Worm (Caenorhabditis elegans): Measurements from ENCODE around the gene psd-1.

psd-1 gene

DNA sequence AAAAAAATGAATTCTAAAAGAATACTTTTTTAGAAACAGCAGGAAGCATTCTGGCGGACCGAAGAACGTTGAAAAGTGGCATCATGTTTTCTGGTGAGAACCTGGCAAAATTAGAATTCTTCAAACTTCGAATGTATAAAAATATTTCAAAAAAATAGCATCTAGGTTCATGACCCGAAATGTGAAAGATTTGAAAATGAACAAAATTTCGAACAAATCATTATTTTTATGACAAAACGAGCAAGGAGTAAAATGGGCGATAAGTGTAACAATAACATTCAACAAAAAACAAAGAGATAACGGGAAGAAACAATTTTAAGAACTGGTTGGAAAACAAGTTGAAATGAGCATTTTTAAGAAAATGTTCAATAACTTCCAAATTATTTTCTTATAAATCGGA lies at the start of gene psd-1:
Gene psd-1 (minus strand): TSS at position 101 of the 400 bp plus-strand sequence.
- TF ChIP-seq nhr-237 (tag; optimal IDR thresholded peaks at IDR 0.05) (no peak), hpl-2 (GFP tag; optimal IDR thresholded peaks at IDR 0.05) (no peak), unc-98 (GFP tag; IDR thresholded peaks at IDR 0.05) (no peak), tbx-2 (tag; optimal IDR thresholded peaks at IDR 0.05) (no peak), sup-37 (GFP tag; optimal IDR thresholded peaks at IDR 0.05) (no peak), nhr-90 (tag; optimal IDR thresholded peaks at IDR 0.05; ENCODE audit: poor library complexity) (no peak), snu-23 (GFP tag; optimal IDR thresholded peaks at IDR 0.05) (no peak), mdl-1 (tag; optimal IDR thresholded peaks at IDR 0.05) (no peak), nhr-71 (tag; optimal IDR thresholded peaks at IDR 0.05) (no peak), mef-2 (tag; optimal IDR thresholded peaks at IDR 0.05) (no peak), nhr-77 (tag; optimal IDR thresholded peaks at IDR 0.05) (no peak), lin-39 (tag; optimal IDR thresholded peaks at IDR 0.05) (no peak)

DNA sequence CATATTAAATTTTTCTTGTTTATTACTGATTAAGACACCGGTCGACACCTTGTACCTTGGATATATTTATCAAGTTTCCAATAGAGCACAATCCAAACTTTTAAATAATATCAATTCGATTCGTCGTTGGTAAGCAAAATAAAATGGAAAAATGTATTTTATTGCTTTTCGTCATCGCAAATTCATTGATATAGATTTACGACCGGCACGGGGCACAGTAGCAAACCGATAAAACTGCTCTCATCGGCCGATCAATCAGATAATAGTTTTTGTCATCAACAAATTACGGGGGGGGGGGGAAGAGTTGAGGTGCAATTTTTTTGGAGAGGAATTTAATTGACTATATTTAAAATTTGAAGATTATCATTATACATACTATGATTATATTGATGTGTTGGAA lies 48.1 kb upstream of the psd-1 start:
- TF ChIP-seq unc-86 (tag; optimal IDR thresholded peaks at IDR 0.05): no peak
- TF ChIP-seq fkh-8 (tag; optimal IDR thresholded peaks at IDR 0.05): no peak
- TF ChIP-seq nhr-237 (tag; optimal IDR thresholded peaks at IDR 0.05): no peak
- TF ChIP-seq hpl-2 (GFP tag; optimal IDR thresholded peaks at IDR 0.05): no peak
- no peak for TF ChIP-seq lin-13 (GFP tag; optimal IDR thresholded peaks at IDR 0.05)
- TF ChIP-seq lir-3 (tag; optimal IDR thresholded peaks at IDR 0.05; ENCODE audit: poor library complexity): no peak
- no peak for TF ChIP-seq nhr-77 (tag; optimal IDR thresholded peaks at IDR 0.05)
- no peak for TF ChIP-seq elt-2 (tag; optimal IDR thresholded peaks at IDR 0.05)
- TF ChIP-seq ztf-11 (tag; optimal IDR thresholded peaks at IDR 0.05): no peak
- no peak for TF ChIP-seq zag-1 (tag; optimal IDR thresholded peaks at IDR 0.05)
- TF ChIP-seq mef-2 (tag; optimal IDR thresholded peaks at IDR 0.05): no peak
- no peak for TF ChIP-seq sptf-1 (tag; optimal IDR thresholded peaks at IDR 0.05)
- no peak for TF ChIP-seq nhr-20 (tag; optimal IDR thresholded peaks at IDR 0.05)
- TF ChIP-seq unc-62 (GFP tag; optimal IDR thresholded peaks at IDR 0.05): no peak
- TF ChIP-seq unc-30 (tag; optimal IDR thresholded peaks at IDR 0.05): no peak
- TF ChIP-seq hlh-17 (GFP tag; optimal IDR thresholded peaks at IDR 0.05; ENCODE audit: borderline replicate concordance): no peak
- TF ChIP-seq lin-35 (GFP tag; optimal IDR thresholded peaks at IDR 0.05): no peak
- no peak for TF ChIP-seq egl-27 (tag; optimal IDR thresholded peaks at IDR 0.05)
- no peak for TF ChIP-seq mdl-1 (tag; optimal IDR thresholded peaks at IDR 0.05)
- TF ChIP-seq fkh-10 (GFP tag; optimal IDR thresholded peaks at IDR 0.05): no peak

DNA sequence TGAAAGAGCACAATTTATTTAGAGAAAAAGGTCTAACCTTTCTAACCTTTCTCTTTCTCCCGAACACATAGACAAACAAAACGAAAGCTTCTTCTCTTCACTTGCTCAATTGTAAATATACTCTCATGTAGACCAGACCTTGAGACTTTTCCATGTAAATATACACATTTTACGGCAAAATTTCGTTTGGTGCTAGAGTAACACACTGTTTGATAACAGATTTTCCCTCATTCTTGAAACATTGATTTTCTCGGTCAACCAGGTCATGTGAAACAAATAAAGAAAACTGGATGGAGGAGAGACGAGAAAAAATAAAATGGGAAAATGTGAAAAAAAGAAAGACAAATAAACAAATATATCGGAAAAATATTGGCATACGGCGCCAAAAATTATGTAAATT lies 46.8 kb upstream of the psd-1 start:
- TF ChIP-seq snu-23 (GFP tag; optimal IDR thresholded peaks at IDR 0.05) (no peak), mdl-1 (tag; optimal IDR thresholded peaks at IDR 0.05) (no peak), lsy-2 (tag; optimal IDR thresholded peaks at IDR 0.05) (peak in 1 of 2 experiments; percentile 12), nhr-71 (tag; optimal IDR thresholded peaks at IDR 0.05) (peak; percentile 5), tbx-2 (tag; optimal IDR thresholded peaks at IDR 0.05) (peak; percentile 24), unc-98 (GFP tag; IDR thresholded peaks at IDR 0.05) (no peak), pqm-1 (tag; optimal IDR thresholded peaks at IDR 0.05) (no peak), lin-35 (GFP tag; optimal IDR thresholded peaks at IDR 0.05) (peak in 1 of 2 experiments; percentile 12), lin-14 (GFP tag; optimal IDR thresholded peaks at IDR 0.05) (peak; percentile 52), elt-2 (tag; optimal IDR thresholded peaks at IDR 0.05) (peak; percentile 40), ztf-11 (tag; optimal IDR thresholded peaks at IDR 0.05) (no peak), snpc-4 (tag; optimal IDR thresholded peaks at IDR 0.05) (no peak)

DNA sequence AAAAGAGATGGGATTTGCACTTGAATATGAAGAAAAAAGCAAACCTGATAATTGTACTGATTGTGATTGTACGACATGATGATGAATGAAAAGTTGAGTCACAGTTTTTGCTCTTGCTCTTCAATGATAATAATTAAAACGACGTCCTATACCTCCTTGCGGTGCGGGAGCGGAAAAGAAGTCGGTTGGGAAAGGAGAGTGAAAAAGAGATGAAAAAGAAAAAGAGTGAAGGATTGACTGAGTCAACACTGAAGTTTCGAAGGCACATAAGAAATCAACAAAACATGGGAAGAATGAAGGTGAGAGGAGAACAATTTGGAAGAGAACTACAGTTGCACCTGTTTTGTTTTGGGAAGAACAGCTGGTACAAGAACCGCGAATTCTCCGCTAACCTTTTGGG lies 44.2 kb upstream of the psd-1 start, which contains the start of gene F56C9.8:
Gene F56C9.8 (minus strand): TSS at position 120 of the 400 bp plus-strand sequence.
- TF ChIP-seq dsc-1 (tag; optimal IDR thresholded peaks at IDR 0.05) (no peak), efl-1 (optimal IDR thresholded peaks at IDR 0.05) (no peak), efl-1 (GFP tag; optimal IDR thresholded peaks at IDR 0.05 in 1 of 2) (peak in 1 of 2 experiments; percentile 90), unc-86 (tag; optimal IDR thresholded peaks at IDR 0.05) (no peak), hlh-4 (tag; optimal IDR thresholded peaks at IDR 0.05) (no peak), alr-1 (tag; optimal IDR thresholded peaks at IDR 0.05; ENCODE audit: borderline replicate concordance) (no peak)

Data from whole organism, L1 larva.